Worm (Caenorhabditis elegans) whole organism, midembryonic: ENCODE results near the gene daf-2.

ENCODE experiments used
- med-1 ChIP-seq: sonication (generic microtip); optimal IDR thresholded peaks from 2 replicates; lab custom pipeline; 2017; ENCODE audit warnings: missing genetic modification characterization, mild to moderate bottlenecking, missing compliant biosample characterization, antibody characterized with exemption, missing genetic modification reagents; ENCODE audit not compliant: insufficient read depth
- ztf-23 ChIP-seq: fragments of 200-800 bp; sonication (Bioruptor generic); IDR thresholded peaks from 2 replicates; pipeline ENCODE4 v1.3.6; 2022; ENCODE audit warnings: missing genetic modification reagents, missing genetic modification characterization, missing compliant biosample characterization

DNA sequence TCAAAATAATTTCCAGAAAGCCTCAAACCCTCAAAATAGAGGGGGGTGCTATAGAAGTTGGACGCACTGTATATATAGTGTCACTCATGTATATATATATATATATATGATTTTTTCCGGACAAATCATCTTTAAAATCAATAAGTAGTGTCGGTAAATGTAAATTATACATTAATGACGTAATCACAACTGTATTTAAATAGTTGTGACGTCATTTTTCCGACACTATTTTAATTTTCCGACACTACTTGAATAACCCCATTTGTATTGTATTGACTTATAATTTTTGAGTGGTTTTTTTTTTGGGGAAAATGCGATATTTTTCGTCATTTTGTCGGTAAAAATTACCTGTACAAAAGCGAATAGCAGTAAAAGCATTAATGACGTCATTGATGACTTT lies 21.8 kb downstream of the daf-2 start:
- TF ChIP-seq med-1 (GFP tag; lab: Kevin White, UChicago) (no peak), ztf-23 (GFP tag; lab: Robert Waterston, UW) (no peak)
